Worm (Caenorhabditis elegans) whole organism, L4 larva: ENCODE results near the gene B0496.2.

Source experiments
- ZK546.5 ChIP-seq, 2 experiments: sonication (generic microtip); optimal IDR thresholded peaks; 2 replicates each; lab custom pipeline; 2017; ENCODE audit warnings: missing biosample characterization in 2 of 2, missing genetic modification characterization in 2 of 2
- ama-1 ChIP-seq: fragments of 150-350 bp; optimal IDR thresholded peaks from 2 replicates; lab custom pipeline; 2014; ENCODE audit warnings: inconsistent platforms, mixed read lengths
- ces-1 ChIP-seq: fragments of 150-350 bp; sonication (generic microtip); optimal IDR thresholded peaks from 4 replicates; lab custom pipeline; 2014; ENCODE audit warnings: missing biosample characterization, missing genetic modification reagents, missing genetic modification characterization
- daf-12 ChIP-seq: fragments of 150-350 bp; optimal IDR thresholded peaks from 2 replicates; lab custom pipeline; 2014; ENCODE audit warnings: missing biosample characterization, missing genetic modification reagents, missing genetic modification characterization
- gei-8 ChIP-seq: fragments of 200-800 bp; sonication (Bioruptor generic); optimal IDR thresholded peaks from 2 replicates; lab custom pipeline; 2018; ENCODE audit warnings: mild to moderate bottlenecking, missing genetic modification characterization, missing compliant biosample characterization
- nhr-11 ChIP-seq: fragments of 150-350 bp; optimal IDR thresholded peaks from 2 replicates; lab custom pipeline; 2014; ENCODE audit warnings: missing biosample characterization, missing genetic modification characterization
- nhr-28 ChIP-seq: fragments of 150-350 bp; optimal IDR thresholded peaks from 2 replicates; lab custom pipeline; 2014; ENCODE audit warnings: missing biosample characterization, missing genetic modification characterization
- nhr-76 ChIP-seq: fragments of 150-350 bp; optimal IDR thresholded peaks from 2 replicates; lab custom pipeline; 2014; ENCODE audit warnings: missing biosample characterization, missing genetic modification characterization

ce11 chrIV:7418818-7419217 lies 28.8 kb upstream of the B0496.2 start, which contains the start of gene B0496.6:
- no peak for TF ChIP-seq daf-12
- TF ChIP-seq ZK546.5 (tag; optimal IDR thresholded peaks at IDR 0.05; lab: Kevin White, UChicago), result no peak
- no peak for TF ChIP-seq nhr-76
- TF ChIP-seq ces-1, result no peak
- TF ChIP-seq nhr-28, result no peak
- TF ChIP-seq gei-8 (GFP tag; lab: Kevin White, UChicago), result no peak
- TF ChIP-seq nhr-11 (tag; lab: Kevin White, UChicago), result no peak
- TF ChIP-seq ama-1 (lab: Kevin White, UChicago), result no peak
